Worm (Caenorhabditis elegans) whole organism, L4/young adult: ENCODE results near the gene Y4C6B.7.

ENCODE experiments used
- W03F9.2 ChIP-seq: fragments of 150-350 bp; optimal IDR thresholded peaks from 2 replicates; lab custom pipeline; 2014; ENCODE audit warnings: missing biosample characterization, missing genetic modification characterization
- dao-5 ChIP-seq: sonication (generic microtip); optimal IDR thresholded peaks from 2 replicates; lab custom pipeline; 2016; ENCODE audit warnings: missing genotype, missing genetic modification characterization, moderate library complexity, missing compliant biosample characterization
- him-1 ChIP-seq: sonication (generic microtip); optimal IDR thresholded peaks from 2 replicates; lab custom pipeline; 2016; ENCODE audit warnings: missing genotype, missing genetic modification reagents, missing genetic modification characterization, missing compliant biosample characterization

DNA sequence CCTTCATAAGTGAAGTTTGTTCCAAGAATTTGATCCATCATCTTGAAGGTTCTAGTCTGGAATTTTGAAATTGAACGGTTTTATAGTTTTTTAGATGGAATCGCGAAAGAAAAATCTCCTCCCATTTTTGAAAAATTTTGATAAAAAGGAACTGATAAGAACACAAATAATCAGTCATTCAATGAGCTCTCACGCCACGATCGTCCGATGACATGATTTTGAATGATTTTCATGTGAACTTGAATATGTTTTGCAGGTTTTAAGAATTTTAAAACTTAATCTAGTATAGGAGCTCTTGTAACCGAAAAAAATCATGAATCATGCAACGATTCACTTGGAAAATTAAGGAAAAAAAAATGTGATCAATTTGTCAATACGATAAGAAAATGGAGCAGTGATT is 23.8 kb upstream of the Y4C6B.7 start, which contains the start of gene elo-5:
- TF ChIP-seq dao-5 (tag; lab: Kevin White, UChicago) = no peak
- no peak for TF ChIP-seq him-1 (tag; lab: Kevin White, UChicago)
- no peak for TF ChIP-seq W03F9.2
